Worm (Caenorhabditis elegans) whole organism, L1 larva: ENCODE results near the gene F32D8.11.

Experiments
- C16A3.4 ChIP-seq: fragments of 150-350 bp; optimal IDR thresholded peaks from 2 replicates; lab custom pipeline; 2014; ENCODE audit warnings: missing biosample characterization, missing genetic modification characterization
- F16B12.6 ChIP-seq: fragments of 150-350 bp; optimal IDR thresholded peaks from 2 replicates; lab custom pipeline; 2014; ENCODE audit warnings: missing biosample characterization, missing genetic modification characterization
- Y116A8C.19 ChIP-seq: sonication (generic microtip); optimal IDR thresholded peaks from 2 replicates; lab custom pipeline; 2016; ENCODE audit warnings: missing compliant biosample characterization, missing genetic modification characterization, borderline replicate concordance
- aha-1 ChIP-seq: fragments of 150-350 bp; optimal IDR thresholded peaks from 2 replicates; lab custom pipeline; 2014; ENCODE audit warnings: missing biosample characterization, missing genetic modification characterization
- alr-1 ChIP-seq: fragments of 200-800 bp; sonication (Bioruptor generic); optimal IDR thresholded peaks from 2 replicates; lab custom pipeline; 2018; ENCODE audit warnings: borderline replicate concordance, mild to moderate bottlenecking, missing genetic modification characterization, missing compliant biosample characterization
- aly-2 ChIP-seq: fragments of 150-350 bp; optimal IDR thresholded peaks from 2 replicates; lab custom pipeline; 2014; ENCODE audit warnings: missing biosample characterization, missing genetic modification characterization
- ama-1 ChIP-seq: fragments of 150-350 bp; optimal IDR thresholded peaks from 2 replicates; lab custom pipeline; 2014
- blmp-1 ChIP-seq: fragments of 150-350 bp; optimal IDR thresholded peaks from 2 replicates; lab custom pipeline; 2014; ENCODE audit warnings: missing biosample characterization, missing genetic modification characterization
- ceh-63 ChIP-seq: fragments of 200-800 bp; sonication (Bioruptor generic); optimal IDR thresholded peaks from 2 replicates; lab custom pipeline; 2018; ENCODE audit warnings: mild to moderate bottlenecking, missing genetic modification characterization, missing compliant biosample characterization
- ceh-82 ChIP-seq, 3 experiments: fragments of 150-350 bp in 1 of 3; sonication (generic microtip) in 2 of 3; optimal IDR thresholded peaks; 2 replicates each; lab custom pipeline; 2014 to 2017; ENCODE audit warnings: missing biosample characterization in 3 of 3, missing genetic modification characterization in 3 of 3
- ceh-88 ChIP-seq: fragments of 200-800 bp; sonication (Bioruptor generic); IDR thresholded peaks from 2 replicates; pipeline ENCODE4 v1.3.6; 2022; ENCODE audit warnings: missing genetic modification characterization, missing compliant biosample characterization
- dpl-1 ChIP-seq, 3 experiments: fragments of 150-350 bp in 2 of 3; sonication (generic microtip) in 1 of 3; optimal IDR thresholded peaks; 2 replicates each; lab custom pipeline; 2014 to 2017; ENCODE audit warnings: missing biosample characterization in 3 of 3, missing genetic modification characterization in 3 of 3, missing genetic modification reagents in 3 of 3
- egl-27 ChIP-seq, 2 experiments: fragments of 150-350 bp in 1 of 2; sonication (generic microtip); optimal IDR thresholded peaks; 3 replicates each; lab custom pipeline; 2017 to 2018; ENCODE audit warnings: missing biosample characterization in 2 of 2, missing genetic modification characterization in 2 of 2, missing genetic modification reagents in 2 of 2
- elt-2 ChIP-seq: sonication (generic microtip); optimal IDR thresholded peaks from 2 replicates; lab custom pipeline; 2016; ENCODE audit warnings: missing genetic modification characterization, mild to moderate bottlenecking, inconsistent platforms, missing compliant biosample characterization, missing genetic modification reagents
- elt-3 ChIP-seq, 6 experiments: fragments of 150-350 bp in 1 of 6; sonication (generic microtip); optimal IDR thresholded peaks; 2 replicates each; lab custom pipeline; 2017 to 2018; ENCODE audit warnings: missing biosample characterization in 6 of 6, missing genetic modification characterization in 6 of 6, inconsistent platforms in 1 of 6
- ets-5 ChIP-seq: fragments of 200-800 bp; sonication (Bioruptor generic); IDR thresholded peaks from 2 replicates; pipeline ENCODE4 v1.3.6; 2022; ENCODE audit warnings: missing genetic modification characterization, missing compliant biosample characterization
- fkh-10 ChIP-seq: sonication (generic microtip); optimal IDR thresholded peaks from 2 replicates; lab custom pipeline; 2017; ENCODE audit warnings: missing biosample characterization, missing genetic modification reagents, missing genetic modification characterization
- fkh-8 ChIP-seq: sonication (generic microtip); optimal IDR thresholded peaks from 2 replicates; lab custom pipeline; 2016; ENCODE audit warnings: mild to moderate bottlenecking, missing genetic modification characterization, missing compliant biosample characterization
- grh-1 ChIP-seq: fragments of 200-800 bp; sonication (Bioruptor generic); IDR thresholded peaks from 2 replicates; pipeline ENCODE4 v1.3.6; 2022; ENCODE audit warnings: missing genetic modification reagents, missing genetic modification characterization, missing compliant biosample characterization
- hlh-17 ChIP-seq: fragments of 200-800 bp; sonication (Bioruptor generic); optimal IDR thresholded peaks from 2 replicates; lab custom pipeline; 2018; ENCODE audit warnings: missing genetic modification characterization, mild to moderate bottlenecking, missing compliant biosample characterization, moderate library complexity, borderline replicate concordance
- hpl-2 ChIP-seq: fragments of 150-350 bp; optimal IDR thresholded peaks from 2 replicates; lab custom pipeline; 2014; ENCODE audit warnings: missing biosample characterization, missing genetic modification reagents, missing genetic modification characterization
- irx-1 ChIP-seq: sonication (generic microtip); optimal IDR thresholded peaks from 2 replicates; lab custom pipeline; 2016; ENCODE audit warnings: missing genetic modification characterization, missing compliant biosample characterization
- jun-1 ChIP-seq: fragments of 150-350 bp; optimal IDR thresholded peaks from 2 replicates; lab custom pipeline; 2014; ENCODE audit warnings: missing biosample characterization, missing genetic modification reagents, missing genetic modification characterization
- lin-13 ChIP-seq: fragments of 150-350 bp; optimal IDR thresholded peaks from 2 replicates; lab custom pipeline; 2014; ENCODE audit warnings: missing biosample characterization, missing genetic modification reagents, missing genetic modification characterization
- lin-15B ChIP-seq: fragments of 150-350 bp; sonication (generic microtip); optimal IDR thresholded peaks from 3 replicates; lab custom pipeline; 2014; ENCODE audit warnings: missing biosample characterization, missing genetic modification characterization
- lin-35 ChIP-seq, 2 experiments: fragments of 150-350 bp; optimal IDR thresholded peaks; 2 replicates each; lab custom pipeline; 2014; ENCODE audit warnings: missing biosample characterization in 2 of 2, missing genetic modification characterization in 2 of 2, missing genetic modification reagents in 2 of 2
- lin-39 ChIP-seq: fragments of 150-350 bp; optimal IDR thresholded peaks from 2 replicates; lab custom pipeline; 2014; ENCODE audit warnings: missing biosample characterization, missing genetic modification reagents, missing genetic modification characterization
- lsy-2 ChIP-seq, 2 experiments: fragments of 150-350 bp; optimal IDR thresholded peaks; 2 replicates each; lab custom pipeline; 2014; ENCODE audit warnings: missing biosample characterization in 2 of 2, missing genetic modification characterization in 2 of 2
- mep-1 ChIP-seq: fragments of 150-350 bp; optimal IDR thresholded peaks from 2 replicates; lab custom pipeline; 2014; ENCODE audit warnings: missing biosample characterization, missing genetic modification characterization
- nhr-11 ChIP-seq: fragments of 150-350 bp; optimal IDR thresholded peaks from 2 replicates; lab custom pipeline; 2014; ENCODE audit warnings: missing biosample characterization, missing genetic modification characterization
- nhr-12 ChIP-seq: sonication (generic microtip); optimal IDR thresholded peaks from 2 replicates; lab custom pipeline; 2017; ENCODE audit warnings: missing biosample characterization, missing genetic modification characterization
- nhr-19 ChIP-seq: fragments of 200-800 bp; sonication (Bioruptor generic); conservative IDR thresholded peaks from 2 replicates; pipeline ENCODE4 v1.3.6; 2022; ENCODE audit warnings: missing genetic modification characterization, missing compliant biosample characterization
- nhr-20 ChIP-seq: sonication (generic microtip); optimal IDR thresholded peaks from 2 replicates; lab custom pipeline; 2016; ENCODE audit warnings: mild to moderate bottlenecking, missing genetic modification characterization, missing compliant biosample characterization
- nhr-47 ChIP-seq: sonication (generic microtip); optimal IDR thresholded peaks from 2 replicates; lab custom pipeline; 2016; ENCODE audit warnings: mild to moderate bottlenecking, missing genetic modification characterization, moderate library complexity, missing compliant biosample characterization
- nhr-77 ChIP-seq: fragments of 150-350 bp; optimal IDR thresholded peaks from 2 replicates; lab custom pipeline; 2014; ENCODE audit warnings: missing biosample characterization, missing genetic modification characterization
- nhr-85 ChIP-seq: sonication (generic microtip); peaks from one replicate; lab custom pipeline; 2016; ENCODE audit warnings: missing genetic modification characterization, inconsistent platforms, missing compliant biosample characterization
- pax-3 ChIP-seq: fragments of 200-800 bp; sonication (Bioruptor generic); optimal IDR thresholded peaks from 2 replicates; lab custom pipeline; 2018; ENCODE audit warnings: mild to moderate bottlenecking, missing genetic modification characterization, moderate library complexity, missing compliant biosample characterization
- pqm-1 ChIP-seq: sonication (generic microtip); optimal IDR thresholded peaks from 3 replicates; lab custom pipeline; 2017; ENCODE audit warnings: missing biosample characterization, missing genetic modification characterization
- rnt-1 ChIP-seq: sonication (generic microtip); optimal IDR thresholded peaks from 2 replicates; lab custom pipeline; 2016; ENCODE audit warnings: mild to moderate bottlenecking, missing genetic modification characterization, moderate library complexity, missing compliant biosample characterization
- skn-1 ChIP-seq: fragments of 150-350 bp; optimal IDR thresholded peaks from 2 replicates; lab custom pipeline; 2014; ENCODE audit warnings: missing biosample characterization, missing genetic modification characterization
- snpc-4 ChIP-seq: fragments of 150-350 bp; optimal IDR thresholded peaks from 2 replicates; lab custom pipeline; 2014; ENCODE audit warnings: missing biosample characterization, missing genetic modification characterization
- sptf-1 ChIP-seq: fragments of 150-350 bp; optimal IDR thresholded peaks from 2 replicates; lab custom pipeline; 2014; ENCODE audit warnings: missing biosample characterization, missing genetic modification characterization
- sup-37 ChIP-seq: fragments of 200-800 bp; sonication (Bioruptor generic); optimal IDR thresholded peaks from 2 replicates; lab custom pipeline; 2018; ENCODE audit warnings: mild to moderate bottlenecking, missing genetic modification characterization, missing compliant biosample characterization
- swsn-7 ChIP-seq: sonication (generic microtip); optimal IDR thresholded peaks from 2 replicates; lab custom pipeline; 2016; ENCODE audit warnings: missing genetic modification characterization, missing compliant biosample characterization
- tlp-1 ChIP-seq: fragments of 150-350 bp; optimal IDR thresholded peaks from 2 replicates; lab custom pipeline; 2014; ENCODE audit warnings: missing biosample characterization, missing genetic modification characterization
- unc-30 ChIP-seq: sonication (generic microtip); optimal IDR thresholded peaks from 2 replicates; lab custom pipeline; 2017; ENCODE audit warnings: missing biosample characterization, missing genetic modification characterization
- unc-86 ChIP-seq: sonication (generic microtip); optimal IDR thresholded peaks from 2 replicates; lab custom pipeline; 2016; ENCODE audit warnings: missing genetic modification characterization, missing compliant biosample characterization
- vab-15 ChIP-seq: sonication (generic microtip); optimal IDR thresholded peaks from 2 replicates; lab custom pipeline; 2017; ENCODE audit warnings: missing genotype, mild to moderate bottlenecking, missing genetic modification characterization, missing compliant biosample characterization
- xbp-1 ChIP-seq: sonication (generic microtip); optimal IDR thresholded peaks from 2 replicates; lab custom pipeline; 2016; ENCODE audit warnings: missing genetic modification characterization, missing compliant biosample characterization
- zip-4 ChIP-seq: fragments of 200-800 bp; sonication (Bioruptor generic); optimal IDR thresholded peaks from 2 replicates; lab custom pipeline; 2018; ENCODE audit warnings: mild to moderate bottlenecking, missing genetic modification characterization, moderate library complexity, missing compliant biosample characterization
- ztf-11 ChIP-seq, 2 experiments: sonication (generic microtip); optimal IDR thresholded peaks; 2 replicates each; lab custom pipeline; 2016 to 2017; ENCODE audit warnings: missing genetic modification characterization in 2 of 2, missing biosample characterization in 1 of 2, missing compliant biosample characterization in 1 of 2
- ztf-4 ChIP-seq: fragments of 150-350 bp; optimal IDR thresholded peaks from 2 replicates; lab custom pipeline; 2014; ENCODE audit warnings: missing biosample characterization, missing genetic modification characterization

Gene F32D8.11

ce11 chrV:10859775-10860174, 29.2 kb downstream of the F32D8.11 start (continued):
- TF ChIP-seq lin-35 (GFP tag; optimal IDR thresholded peaks at IDR 0.05; lab: Kevin White, UChicago) (no peak), swsn-7 (no peak), ztf-4 (no peak), hlh-17 (GFP tag; lab: Kevin White, UChicago) (no peak), xbp-1 (tag; lab: Kevin White, UChicago) (no peak), rnt-1 (tag; lab: Kevin White, UChicago) (no peak), snpc-4 (tag; lab: Kevin White, UChicago) (no peak), zip-4 (GFP tag; lab: Kevin White, UChicago) (no peak), elt-3 (tag; optimal IDR thresholded peaks at IDR 0.05; lab: Kevin White, UChicago) (peak in 2 of 6 experiments; percentile 16 to 55), lin-39 (tag; lab: Kevin White, UChicago) (no peak), elt-2 (tag; lab: Kevin White, UChicago) (peak; percentile 56), alr-1 (no peak), ceh-88 (no peak), fkh-8 (tag; lab: Kevin White, UChicago) (no peak), pqm-1 (tag; lab: Kevin White, UChicago) (no peak), ets-5 (no peak), mep-1 (tag; lab: Kevin White, UChicago) (no peak), egl-27 (tag; optimal IDR thresholded peaks at IDR 0.05; lab: Kevin White, UChicago) (no peak), C16A3.4 (tag; lab: Kevin White, UChicago) (no peak), blmp-1 (peak; percentile 71), nhr-12 (tag; lab: Kevin White, UChicago) (no peak), aha-1 (tag; lab: Kevin White, UChicago) (no peak), hpl-2 (GFP tag; lab: Kevin White, UChicago) (no peak), nhr-77 (tag; lab: Kevin White, UChicago) (no peak), lsy-2 (tag; optimal IDR thresholded peaks at IDR 0.05; lab: Kevin White, UChicago) (peak in 1 of 2 experiments; percentile 21), unc-30 (tag; lab: Kevin White, UChicago) (no peak), lin-15B (tag; lab: Kevin White, UChicago) (no peak), pax-3 (no peak), nhr-19 (0 out of 2 replicates have a peak, but pooled peaks have one; percentile 2), nhr-11 (tag; lab: Kevin White, UChicago) (no peak), jun-1 (tag; lab: Kevin White, UChicago) (no peak), dpl-1 (GFP tag; optimal IDR thresholded peaks at IDR 0.05; lab: Kevin White, UChicago) (no peak), ceh-82 (tag; optimal IDR thresholded peaks at IDR 0.05; lab: Kevin White, UChicago) (no peak), nhr-85 (tag; lab: Kevin White, UChicago) (no peak)

ce11 chrV:10859048-10859637, 29.8 kb downstream of the F32D8.11 start:
- no peak for TF ChIP-seq Y116A8C.19 (tag; lab: Kevin White, UChicago)
- no peak for TF ChIP-seq unc-86 (tag; lab: Kevin White, UChicago)
- TF ChIP-seq snpc-4 (tag; lab: Kevin White, UChicago): no peak
- TF ChIP-seq irx-1: no peak
- no peak for TF ChIP-seq dpl-1 (GFP tag; optimal IDR thresholded peaks at IDR 0.05; lab: Kevin White, UChicago)
- no peak for TF ChIP-seq lin-13 (GFP tag; lab: Kevin White, UChicago)
- no peak for TF ChIP-seq sptf-1
- no peak for TF ChIP-seq fkh-10 (GFP tag; lab: Kevin White, UChicago)
- no peak for TF ChIP-seq hpl-2 (GFP tag; lab: Kevin White, UChicago)
- no peak for TF ChIP-seq ama-1 (lab: Kevin White, UChicago)
- TF ChIP-seq F16B12.6 (tag; lab: Kevin White, UChicago): no peak
- no peak for TF ChIP-seq sup-37 (GFP tag; lab: Kevin White, UChicago)
- no peak for TF ChIP-seq aha-1 (tag; lab: Kevin White, UChicago)
- TF ChIP-seq fkh-8 (tag; lab: Kevin White, UChicago): no peak
- no peak for TF ChIP-seq hlh-17 (GFP tag; lab: Kevin White, UChicago)
- TF ChIP-seq tlp-1 (tag; lab: Kevin White, UChicago): no peak
- TF ChIP-seq lin-35 (GFP tag; optimal IDR thresholded peaks at IDR 0.05; lab: Kevin White, UChicago): peak in 1 of 2 experiments; percentile 49
- TF ChIP-seq vab-15 (tag; lab: Kevin White, UChicago): no peak
- no peak for TF ChIP-seq nhr-47
- no peak for TF ChIP-seq ceh-63 (GFP tag; lab: Kevin White, UChicago)
- no peak for TF ChIP-seq lsy-2 (tag; optimal IDR thresholded peaks at IDR 0.05; lab: Kevin White, UChicago)
- TF ChIP-seq ztf-11 (tag; optimal IDR thresholded peaks at IDR 0.05; lab: Kevin White, UChicago): no peak
- TF ChIP-seq aly-2 (tag; lab: Kevin White, UChicago): no peak
- no peak for TF ChIP-seq skn-1 (tag; lab: Kevin White, UChicago)
- no peak for TF ChIP-seq grh-1 (GFP tag; lab: Robert Waterston, UW)
- peak; percentile 45 for TF ChIP-seq nhr-20 (tag; lab: Kevin White, UChicago)
